Worm (Caenorhabditis elegans) whole organism, young adult: ENCODE data around the gene gtap-2.

ENCODE experiments used
- C06A6.2 ChIP-seq: fragments of 200-800 bp; sonication (Bioruptor generic); conservative IDR thresholded peaks from 2 replicates; pipeline ENCODE4 v1.3.6; 2022; ENCODE audit warnings: missing genetic modification characterization, missing compliant biosample characterization
- D2030.7 ChIP-seq: fragments of 200-800 bp; sonication (Bioruptor generic); IDR thresholded peaks from 2 replicates; pipeline ENCODE4 v1.3.6; 2022; ENCODE audit warnings: missing genetic modification reagents, missing genetic modification characterization, missing compliant biosample characterization
- F49E8.2 ChIP-seq: sonication (generic microtip); optimal IDR thresholded peaks from 3 replicates; lab custom pipeline; 2017; ENCODE audit warnings: missing genetic modification characterization, mild to moderate bottlenecking, missing compliant biosample characterization, antibody characterized with exemption, moderate library complexity; ENCODE audit not compliant: insufficient read depth
- T07F8.4 ChIP-seq: sonication (generic microtip); optimal IDR thresholded peaks from 2 replicates; lab custom pipeline; 2016; ENCODE audit warnings: mild to moderate bottlenecking, missing genetic modification characterization, moderate library complexity, missing compliant biosample characterization
- T26A5.8 ChIP-seq: sonication (generic microtip); optimal IDR thresholded peaks from 2 replicates; lab custom pipeline; 2016; ENCODE audit warnings: missing genetic modification characterization, missing compliant biosample characterization
- Y53F4B.3 ChIP-seq: fragments of 200-800 bp; sonication (Bioruptor generic); IDR thresholded peaks from 2 replicates; pipeline ENCODE4 v1.3.6; 2022; ENCODE audit warnings: missing genetic modification reagents, missing genetic modification characterization, missing compliant biosample characterization
- Y67H2A.10 ChIP-seq: fragments of 200-800 bp; sonication (Bioruptor generic); conservative IDR thresholded peaks from 2 replicates; pipeline ENCODE4 v1.3.6; 2022; ENCODE audit warnings: missing genetic modification reagents, missing genetic modification characterization, missing compliant biosample characterization
- ZK185.1 ChIP-seq: sonication (generic microtip); optimal IDR thresholded peaks from 2 replicates; lab custom pipeline; 2016; ENCODE audit warnings: mild to moderate bottlenecking, missing genetic modification characterization, missing compliant biosample characterization; ENCODE audit not compliant: poor library complexity, severe bottlenecking
- akir-1 ChIP-seq: fragments of 200-800 bp; sonication (Bioruptor generic); optimal IDR thresholded peaks from 2 replicates; lab custom pipeline; 2018; ENCODE audit warnings: mild to moderate bottlenecking, missing genetic modification characterization, moderate library complexity, missing compliant biosample characterization
- aptf-2 ChIP-seq: fragments of 200-800 bp; sonication (Bioruptor generic); conservative IDR thresholded peaks from 2 replicates; pipeline ENCODE4 v1.3.6; 2022; ENCODE audit warnings: missing genetic modification reagents, missing genetic modification characterization, missing compliant biosample characterization
- aptf-3 ChIP-seq: fragments of 200-800 bp; sonication (Bioruptor generic); IDR thresholded peaks from 2 replicates; pipeline ENCODE4 v1.3.6; 2022; ENCODE audit warnings: missing genetic modification characterization, missing compliant biosample characterization
- attf-5 ChIP-seq: fragments of 200-800 bp; sonication (Bioruptor generic); optimal IDR thresholded peaks from 2 replicates; lab custom pipeline; 2018; ENCODE audit warnings: mild to moderate bottlenecking, missing genetic modification characterization, missing compliant biosample characterization
- attf-6 ChIP-seq: fragments of 200-800 bp; sonication (Bioruptor generic); IDR thresholded peaks from 2 replicates; pipeline ENCODE4 v1.3.6; 2022; ENCODE audit warnings: missing genetic modification reagents, missing genetic modification characterization, missing compliant biosample characterization
- cebp-2 ChIP-seq: fragments of 200-800 bp; sonication (Bioruptor generic); IDR thresholded peaks from 2 replicates; pipeline ENCODE4 v1.3.6; 2022; ENCODE audit warnings: missing genetic modification characterization, missing compliant biosample characterization
- ceh-27 ChIP-seq: fragments of 200-800 bp; sonication (Bioruptor generic); optimal IDR thresholded peaks from 2 replicates; lab custom pipeline; 2018; ENCODE audit warnings: mild to moderate bottlenecking, missing genetic modification characterization, moderate library complexity, missing compliant biosample characterization
- ceh-79 ChIP-seq: sonication (generic microtip); optimal IDR thresholded peaks from 2 replicates; lab custom pipeline; 2017; ENCODE audit warnings: mild to moderate bottlenecking, missing genetic modification characterization, missing compliant biosample characterization
- ceh-91 ChIP-seq: fragments of 200-800 bp; sonication (Bioruptor generic); IDR thresholded peaks from 2 replicates; pipeline ENCODE4 v1.3.6; 2022; ENCODE audit warnings: missing genetic modification reagents, missing genetic modification characterization, missing compliant biosample characterization
- die-1 ChIP-seq: sonication (generic microtip); optimal IDR thresholded peaks from 2 replicates; lab custom pipeline; 2016; ENCODE audit warnings: missing genotype, mild to moderate bottlenecking, missing genetic modification characterization, missing compliant biosample characterization
- efl-1 ChIP-seq: fragments of 150-350 bp; optimal IDR thresholded peaks from 2 replicates; lab custom pipeline; 2014; ENCODE audit warnings: missing biosample characterization, missing genetic modification reagents, missing genetic modification characterization
- egl-18 ChIP-seq: fragments of 200-800 bp; sonication (Bioruptor generic); IDR thresholded peaks from 2 replicates; pipeline ENCODE4 v1.3.6; 2022; ENCODE audit warnings: missing genetic modification reagents, missing genetic modification characterization, missing compliant biosample characterization
- egrh-3 ChIP-seq: fragments of 200-800 bp; sonication (Bioruptor generic); IDR thresholded peaks from 2 replicates; pipeline ENCODE4 v1.3.6; 2022; ENCODE audit warnings: missing genetic modification reagents, missing genetic modification characterization, missing compliant biosample characterization
- ets-4 ChIP-seq: fragments of 200-800 bp; sonication (Bioruptor generic); optimal IDR thresholded peaks from 2 replicates; lab custom pipeline; 2018; ENCODE audit warnings: mild to moderate bottlenecking, missing genetic modification characterization, missing compliant biosample characterization
- gei-17 ChIP-seq: fragments of 200-800 bp; sonication (Bioruptor generic); optimal IDR thresholded peaks from 2 replicates; lab custom pipeline; 2018; ENCODE audit warnings: mild to moderate bottlenecking, missing genetic modification characterization, missing compliant biosample characterization
- hlh-12 ChIP-seq: sonication (generic microtip); optimal IDR thresholded peaks from 2 replicates; lab custom pipeline; 2016; ENCODE audit warnings: missing genetic modification characterization, missing compliant biosample characterization
- hmg-1.2 ChIP-seq: fragments of 200-800 bp; sonication (Bioruptor generic); IDR thresholded peaks from 2 replicates; pipeline ENCODE4 v1.3.6; 2022; ENCODE audit warnings: missing genetic modification reagents, missing genetic modification characterization, missing compliant biosample characterization
- hsf-1 ChIP-seq: fragments of 200-800 bp; sonication (Bioruptor generic); IDR thresholded peaks from 2 replicates; pipeline ENCODE4 v1.3.6; 2022; ENCODE audit warnings: missing genetic modification reagents, missing genetic modification characterization, missing compliant biosample characterization
- lin-26 ChIP-seq: fragments of 200-800 bp; sonication (Bioruptor generic); IDR thresholded peaks from 2 replicates; pipeline ENCODE4 v1.3.6; 2022; ENCODE audit warnings: missing genetic modification reagents, missing genetic modification characterization, missing compliant biosample characterization
- madf-10 ChIP-seq: sonication (generic microtip); optimal IDR thresholded peaks from 2 replicates; lab custom pipeline; 2016; ENCODE audit warnings: mild to moderate bottlenecking, missing genetic modification characterization, missing compliant biosample characterization
- madf-3 ChIP-seq: fragments of 200-800 bp; sonication (Bioruptor generic); IDR thresholded peaks from 2 replicates; pipeline ENCODE4 v1.3.6; 2022; ENCODE audit warnings: missing genetic modification reagents, missing genetic modification characterization, missing compliant biosample characterization
- madf-6 ChIP-seq: fragments of 200-800 bp; sonication (Bioruptor generic); IDR thresholded peaks from 2 replicates; pipeline ENCODE4 v1.3.6; 2022; ENCODE audit warnings: missing genetic modification reagents, missing genetic modification characterization, missing compliant biosample characterization
- madf-8 ChIP-seq: fragments of 200-800 bp; sonication (Bioruptor generic); conservative IDR thresholded peaks from 2 replicates; pipeline ENCODE4 v1.3.6; 2022; ENCODE audit warnings: missing genetic modification reagents, missing genetic modification characterization, missing compliant biosample characterization
- mxl-1 ChIP-seq: sonication (generic microtip); optimal IDR thresholded peaks from 2 replicates; lab custom pipeline; 2016; ENCODE audit warnings: missing genetic modification characterization, missing compliant biosample characterization
- nfyb-1 ChIP-seq: fragments of 200-800 bp; sonication (Bioruptor generic); IDR thresholded peaks from 2 replicates; pipeline ENCODE4 v1.3.6; 2022; ENCODE audit warnings: missing genetic modification reagents, missing genetic modification characterization, missing compliant biosample characterization
- nhr-120 ChIP-seq: fragments of 200-800 bp; sonication (Bioruptor generic); IDR thresholded peaks from 2 replicates; pipeline ENCODE4 v1.3.6; 2022; ENCODE audit warnings: missing genetic modification characterization, missing compliant biosample characterization
- nhr-27 ChIP-seq: fragments of 200-800 bp; sonication (Bioruptor generic); optimal IDR thresholded peaks from 2 replicates; lab custom pipeline; 2018; ENCODE audit warnings: mild to moderate bottlenecking, missing genetic modification characterization, moderate library complexity, missing compliant biosample characterization
- rec-8 ChIP-seq, 2 experiments: sonication (generic microtip); optimal IDR thresholded peaks; 2 replicates each; lab custom pipeline; 2016; ENCODE audit warnings: mild to moderate bottlenecking in 2 of 2, missing genetic modification characterization in 2 of 2, missing genetic modification reagents in 2 of 2, missing genotype in 2 of 2, missing biosample characterization in 1 of 2, missing compliant biosample characterization in 1 of 2, moderate library complexity in 1 of 2
- repo-1 ChIP-seq: sonication (generic microtip); optimal IDR thresholded peaks from 2 replicates; lab custom pipeline; 2017; ENCODE audit warnings: mild to moderate bottlenecking, missing genetic modification characterization, missing compliant biosample characterization
- rpc-1 ChIP-seq, 2 experiments: fragments of 150-350 bp in 1 of 2; sonication (generic microtip) in 1 of 2; optimal IDR thresholded peaks; 2 replicates each; lab custom pipeline; 2014 to 2018; ENCODE audit warnings: missing biosample characterization in 1 of 2, missing genetic modification characterization in 1 of 2, missing genetic modification reagents in 1 of 2, missing genotype in 1 of 2
- snpc-3.4 ChIP-seq: sonication (generic microtip); optimal IDR thresholded peaks from 2 replicates; lab custom pipeline; 2017; ENCODE audit warnings: missing genetic modification characterization, mild to moderate bottlenecking, missing compliant biosample characterization, antibody characterized with exemption, moderate library complexity, missing genotype, missing genetic modification reagents
- snpc-4 ChIP-seq, 5 experiments: fragments of 150-350 bp in 1 of 5; sonication (generic microtip) in 4 of 5; optimal IDR thresholded peaks; 2 replicates each; lab custom pipeline; 2014 to 2018; ENCODE audit warnings: missing genetic modification characterization in 5 of 5, missing biosample characterization in 3 of 5, antibody characterized with exemption in 2 of 5, mild to moderate bottlenecking in 2 of 5, missing compliant biosample characterization in 2 of 5, missing genotype in 2 of 5, moderate library complexity in 2 of 5, missing genetic modification reagents in 1 of 5
- sptf-2 ChIP-seq: fragments of 200-800 bp; sonication (Bioruptor generic); optimal IDR thresholded peaks from 2 replicates; lab custom pipeline; 2018; ENCODE audit warnings: mild to moderate bottlenecking, missing genetic modification characterization, missing compliant biosample characterization
- tbp1 ChIP-seq: fragments of 200-800 bp; sonication (Bioruptor generic); optimal IDR thresholded peaks from 2 replicates; lab custom pipeline; 2018; ENCODE audit warnings: mild to moderate bottlenecking, missing genetic modification characterization, missing compliant biosample characterization
- zfh-2 ChIP-seq: fragments of 200-800 bp; sonication (Bioruptor generic); conservative IDR thresholded peaks from 2 replicates; pipeline ENCODE4 v1.3.6; 2022; ENCODE audit warnings: missing genetic modification reagents, missing genetic modification characterization, missing compliant biosample characterization
- ztf-18 ChIP-seq: sonication (generic microtip); optimal IDR thresholded peaks from 2 replicates; lab custom pipeline; 2016; ENCODE audit warnings: missing genotype, mild to moderate bottlenecking, missing genetic modification characterization, missing compliant biosample characterization
- ztf-28 ChIP-seq: fragments of 200-800 bp; sonication (Bioruptor generic); IDR thresholded peaks from 2 replicates; pipeline ENCODE4 v1.3.6; 2022; ENCODE audit warnings: missing genetic modification reagents, missing genetic modification characterization, missing compliant biosample characterization

gtap-2 gene

ce11 chrIII:9861470-9862342, 53.4 kb downstream of the gtap-2 start (continued):
- TF ChIP-seq T26A5.8: no peak
- peak; percentile 86 for TF ChIP-seq die-1 (tag; lab: Kevin White, UChicago)
- no peak for TF ChIP-seq sptf-2
- TF ChIP-seq ztf-28 (GFP tag; lab: Robert Waterston, UW): no peak
- TF ChIP-seq snpc-4 (GFP tag; optimal IDR thresholded peaks at IDR 0.05; lab: Kevin White, UChicago): no peak
- peak in 2 of 4 experiments; percentile 34 to 37 for TF ChIP-seq snpc-4 (tag; optimal IDR thresholded peaks at IDR 0.05; lab: Kevin White, UChicago)
- TF ChIP-seq tbp1 (GFP tag; lab: Kevin White, UChicago): peak; percentile 98
- no peak for TF ChIP-seq egl-18 (GFP tag; lab: Robert Waterston, UW)
- peak; percentile 78 for TF ChIP-seq hmg-1.2 (GFP tag; lab: Robert Waterston, UW)
- peak; percentile 60 for TF ChIP-seq rpc-1 (optimal IDR thresholded peaks at IDR 0.05; lab: Kevin White, UChicago)
- peak; percentile 83 for TF ChIP-seq rpc-1 (tag; optimal IDR thresholded peaks at IDR 0.05; lab: Kevin White, UChicago)
- TF ChIP-seq ZK185.1 (tag; lab: Kevin White, UChicago): peak; percentile 74
- peak; percentile 3 for TF ChIP-seq T07F8.4 (tag; lab: Kevin White, UChicago)
- no peak for TF ChIP-seq ceh-79 (tag; lab: Kevin White, UChicago)
- peak; percentile 59 for TF ChIP-seq ceh-27
- peak; percentile 89; the same call in 1 of the 2 replicates for TF ChIP-seq cebp-2 (GFP tag; lab: Robert Waterston, UW)
- TF ChIP-seq rec-8 (tag; optimal IDR thresholded peaks at IDR 0.05; lab: Kevin White, UChicago): peak; percentile 61 to 73
- no peak for TF ChIP-seq aptf-2 (GFP tag; lab: Robert Waterston, UW)
- no peak for TF ChIP-seq zfh-2 (GFP tag; lab: Robert Waterston, UW)
- TF ChIP-seq hlh-12 (tag; lab: Kevin White, UChicago): peak; percentile 51
- TF ChIP-seq ceh-91 (GFP tag; lab: Robert Waterston, UW): no peak
- TF ChIP-seq gei-17 (GFP tag; lab: Kevin White, UChicago): no peak
- TF ChIP-seq lin-26 (GFP tag; lab: Robert Waterston, UW): peak; percentile 93
- no peak for TF ChIP-seq akir-1
- peak; percentile 28 for TF ChIP-seq attf-5 (GFP tag; lab: Kevin White, UChicago)
- no peak for TF ChIP-seq egrh-3 (GFP tag; lab: Robert Waterston, UW)
- TF ChIP-seq madf-6: peak; percentile 62
- no peak; the same call in 1 of the 2 replicates for TF ChIP-seq madf-8 (GFP tag; lab: Robert Waterston, UW)
- TF ChIP-seq F49E8.2: no peak
- peak; percentile 56 for TF ChIP-seq madf-10 (tag; lab: Kevin White, UChicago)
- peak; percentile 43 for TF ChIP-seq mxl-1
- TF ChIP-seq repo-1 (tag; lab: Kevin White, UChicago): no peak
- peak; percentile 14 for TF ChIP-seq ets-4 (GFP tag; lab: Kevin White, UChicago)
- TF ChIP-seq nhr-120 (GFP tag; lab: Robert Waterston, UW): no peak
- peak; percentile 66 for TF ChIP-seq hsf-1 (GFP tag; lab: Robert Waterston, UW)
- 0 out of 2 replicates have a peak, but pooled peaks have one; percentile 40 for TF ChIP-seq Y53F4B.3 (GFP tag; lab: Robert Waterston, UW)
- no peak for TF ChIP-seq attf-6
- 0 out of 2 replicates have a peak, but pooled peaks have one; percentile 71 for TF ChIP-seq aptf-3 (GFP tag; lab: Robert Waterston, UW)
- TF ChIP-seq ztf-18 (tag; lab: Kevin White, UChicago): peak; percentile 60
- peak; percentile 54; the same call in 1 of the 2 replicates for TF ChIP-seq madf-3
- TF ChIP-seq Y67H2A.10 (GFP tag; lab: Robert Waterston, UW): peak; percentile 49; the same call in 1 of the 2 replicates
- TF ChIP-seq D2030.7 (GFP tag; lab: Robert Waterston, UW): 0 out of 2 replicates have a peak, but pooled peaks have one; percentile 27
- no peak for TF ChIP-seq efl-1 (GFP tag; lab: Kevin White, UChicago)
- TF ChIP-seq snpc-3.4: peak; percentile 54
- TF ChIP-seq C06A6.2: no peak
- TF ChIP-seq nfyb-1 (GFP tag; lab: Robert Waterston, UW): peak; percentile 81
- no peak for TF ChIP-seq nhr-27 (tag; lab: Kevin White, UChicago)
